Worm (Caenorhabditis elegans): ENCODE data around the gene T05A8.7.

- TF ChIP-seq rnt-1 (tag; optimal IDR thresholded peaks at IDR 0.05) (no peak), sptf-1 (tag; optimal IDR thresholded peaks at IDR 0.05) (no peak), ceh-63 (GFP tag; optimal IDR thresholded peaks at IDR 0.05) (no peak), nhr-77 (tag; optimal IDR thresholded peaks at IDR 0.05) (no peak), C04F5.9 (tag; optimal IDR thresholded peaks at IDR 0.05) (no peak), ztf-11 (tag; optimal IDR thresholded peaks at IDR 0.05) (no peak), elt-2 (tag; optimal IDR thresholded peaks at IDR 0.05) (no peak), nhr-12 (tag; optimal IDR thresholded peaks at IDR 0.05) (no peak), aly-2 (tag; optimal IDR thresholded peaks at IDR 0.05) (no peak), unc-62 (GFP tag; optimal IDR thresholded peaks at IDR 0.05) (no peak), efl-1 (optimal IDR thresholded peaks at IDR 0.05) (no peak), efl-1 (GFP tag; optimal IDR thresholded peaks at IDR 0.05 in 1 of 2) (peak in 1 of 2 experiments; percentile 68)
Observed at ce11 chrII:2736938-2737337, 5.2 kb downstream of the T05A8.7 start.

Measured in whole organism, L1 larva.